Fruit fly (Drosophila melanogaster) ovary, adult (tissue): ENCODE measurements around the gene Golgin104.

Source experiments
- CG17801 ChIP-seq: fragments of 200-800 bp; optimal IDR thresholded peaks from 2 replicates; lab custom pipeline; 2019; ENCODE audit warnings: missing biosample characterization, mild to moderate bottlenecking, missing genetic modification characterization, moderate library complexity; ENCODE audit not compliant: partially characterized antibody

The Golgin104 gene

dm6 chr3L:16377768-16378764 lies 26.3 kb upstream of the Golgin104 start, which contains the start of gene roq:
Gene roq, minus strand, starts transcription at chr3L:16378566.
- TF ChIP-seq CG17801 (GFP tag; lab: Kevin White, UChicago), result peak; percentile 21

dm6 chr3L:16369526-16369925 lies 17.8 kb upstream of the Golgin104 start, which contains the start of gene CG18814:
Gene CG18814, plus strand, starts transcription at chr3L:16369826.
- no peak for TF ChIP-seq CG17801 (GFP tag; lab: Kevin White, UChicago)

- TF ChIP-seq CG17801 (GFP tag; lab: Kevin White, UChicago), result no peak
These were observed 16.4 kb upstream of the Golgin104 start, which contains the start of gene CG4842 for dm6 chr3L:16368199-16368598. Gene CG4842, plus strand, starts transcription at chr3L:16368389.

dm6 chr3L:16367240-16367639 lies 15.5 kb upstream of the Golgin104 start, which contains the start of gene Cpr72Ec:
Gene Cpr72Ec, minus strand, starts transcription at chr3L:16367340.
- no peak for TF ChIP-seq CG17801 (GFP tag; lab: Kevin White, UChicago)

DNA sequence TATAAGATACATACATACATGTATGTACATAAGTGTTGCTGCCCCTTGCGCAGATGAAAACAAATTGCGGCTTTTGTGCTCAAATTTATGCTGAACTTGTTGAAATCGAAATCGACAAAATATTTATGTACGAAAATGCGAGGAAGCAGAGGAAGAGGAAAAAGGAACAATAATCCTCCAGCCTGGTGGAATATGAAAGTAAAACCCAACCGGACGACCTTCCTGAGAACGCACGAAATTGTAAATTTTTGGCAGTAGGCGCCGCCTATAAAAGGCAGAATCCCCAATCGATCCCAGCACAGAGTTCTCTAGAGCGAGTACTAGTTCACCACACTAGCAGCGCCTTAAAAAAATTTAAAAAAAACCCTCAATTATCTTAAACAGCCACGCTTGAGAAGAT lies 12.8 kb upstream of the Golgin104 start, which contains the start of gene Cpr72Eb:
TSS of gene Cpr72Eb (plus strand) at position 301 of the 400 bp plus-strand sequence.
- no peak for TF ChIP-seq CG17801 (GFP tag; lab: Kevin White, UChicago)

DNA sequence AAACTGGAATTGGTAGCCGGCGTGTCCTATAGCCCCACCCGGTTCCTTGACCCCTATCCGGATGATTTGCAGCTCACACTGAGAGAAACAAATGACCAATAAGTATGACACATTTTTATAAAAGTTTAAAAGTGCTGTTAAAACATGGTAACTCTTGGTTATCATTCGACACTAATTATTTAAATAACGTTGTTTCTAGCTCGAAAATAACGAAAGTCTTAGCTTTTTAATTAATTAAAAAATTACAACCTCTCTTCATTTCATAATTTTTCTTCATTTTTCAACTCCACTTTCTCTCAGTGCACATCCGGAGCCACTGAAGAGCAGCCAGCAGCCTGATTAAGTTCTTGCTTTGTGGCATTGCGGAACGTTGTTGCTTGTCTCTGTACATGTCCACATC lies 12.4 kb upstream of the Golgin104 start:
- no peak for TF ChIP-seq CG17801 (GFP tag; lab: Kevin White, UChicago)

dm6 chr3L:16362119-16362653 lies 10.4 kb upstream of the Golgin104 start, which contains the start of gene Cpr72Ea:
Gene Cpr72Ea, plus strand, starts transcription at chr3L:16362603.
- no peak for TF ChIP-seq CG17801 (GFP tag; lab: Kevin White, UChicago)

DNA sequence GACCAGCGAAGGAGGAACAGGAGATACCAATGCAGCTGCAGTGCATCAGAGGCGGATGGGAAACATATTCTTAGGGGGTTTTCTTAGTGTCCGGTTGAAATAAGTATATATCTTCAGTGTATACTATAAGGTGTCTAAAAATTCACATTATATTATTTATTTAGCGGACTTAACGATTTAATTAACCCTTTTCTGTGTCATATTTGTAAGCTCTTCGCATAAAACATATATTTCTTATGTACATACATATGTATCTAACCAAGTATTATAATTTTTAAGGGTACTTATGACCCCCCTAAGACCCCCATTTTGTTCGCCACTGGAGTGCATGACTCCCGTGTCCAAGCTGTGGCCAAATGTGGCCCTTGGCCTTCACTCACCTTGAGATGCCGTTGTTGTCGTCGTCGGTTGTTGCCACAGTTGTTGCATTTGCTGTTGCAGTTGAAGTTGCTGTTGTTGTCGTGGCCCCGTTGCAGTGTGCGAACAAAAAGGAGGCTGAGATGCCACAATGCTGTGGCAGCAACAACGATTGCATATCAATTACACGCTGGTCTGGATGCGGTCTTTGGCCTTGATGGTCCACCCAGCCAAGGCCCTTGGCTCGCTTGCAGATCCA lies 9.6 kb upstream of the Golgin104 start:
- no peak for TF ChIP-seq CG17801 (GFP tag; lab: Kevin White, UChicago)

DNA sequence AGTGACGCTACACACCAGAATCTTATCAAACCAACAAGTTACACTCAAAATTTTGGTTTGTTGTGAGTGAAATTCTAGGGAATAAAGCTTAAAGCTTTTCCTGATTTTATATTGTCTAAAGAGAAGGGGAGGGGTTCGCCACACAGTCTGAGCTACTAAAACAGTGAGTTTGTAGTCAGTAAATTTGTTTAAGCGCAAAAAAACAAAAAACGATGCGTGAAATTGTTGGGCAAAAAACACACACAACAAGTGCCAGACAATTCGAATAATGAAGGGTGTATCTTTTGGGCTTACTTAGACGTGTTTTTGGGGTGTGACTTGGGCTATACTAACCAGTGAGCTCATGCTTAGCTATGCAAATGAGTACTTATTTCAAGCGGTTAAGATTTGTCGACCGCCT lies 8.0 kb upstream of the Golgin104 start:
- no peak for TF ChIP-seq CG17801 (GFP tag; lab: Kevin White, UChicago)

DNA sequence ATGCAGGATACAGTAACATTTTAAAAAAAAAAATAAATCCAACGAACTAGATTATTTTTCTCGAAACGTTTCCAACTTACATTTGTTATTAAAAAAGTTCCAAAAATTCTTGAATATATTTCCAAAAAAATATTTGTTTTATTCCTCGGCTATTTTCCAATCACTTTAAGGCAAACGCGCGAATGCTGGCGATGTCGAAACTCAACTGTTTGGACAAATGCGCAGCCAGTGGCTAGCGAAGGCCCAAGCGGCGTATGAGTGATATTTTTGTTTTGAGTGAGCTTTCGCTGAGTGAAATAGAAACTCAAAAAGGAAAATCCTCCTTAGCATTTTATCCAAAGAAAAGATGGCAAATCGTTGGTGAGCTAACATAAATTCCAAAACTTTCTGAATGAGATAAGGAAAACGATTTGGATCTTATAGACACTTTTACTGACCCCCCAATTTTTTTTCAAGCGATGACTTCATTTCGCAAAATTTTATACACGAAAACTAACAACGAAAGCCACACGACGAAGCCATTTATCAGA lies 7.5 kb upstream of the Golgin104 start, which contains the start of gene ringer:
TSS of gene ringer (minus strand) at position 210 of the 530 bp plus-strand sequence.
- no peak for TF ChIP-seq CG17801 (GFP tag; lab: Kevin White, UChicago)

DNA sequence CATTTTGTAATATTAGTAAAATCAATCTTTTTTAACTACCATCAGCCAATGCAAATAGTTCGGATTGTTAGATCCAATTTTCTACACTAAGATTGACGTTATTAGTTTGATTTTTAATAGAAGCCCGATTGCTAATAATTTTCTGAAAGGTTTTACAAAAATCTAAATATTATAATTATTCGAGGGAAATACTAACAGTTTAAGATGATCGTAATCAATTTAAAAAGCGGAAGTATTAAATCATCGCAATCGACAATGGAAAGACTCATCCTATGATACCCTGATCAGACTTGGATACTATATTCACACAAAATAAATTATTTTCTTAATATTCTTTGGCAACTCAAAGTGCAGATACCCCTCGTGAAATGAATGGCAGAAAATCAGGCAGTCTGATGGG lies 6.1 kb upstream of the Golgin104 start:
- TF ChIP-seq CG17801 (GFP tag; lab: Kevin White, UChicago), result no peak

- TF ChIP-seq CG17801 (GFP tag; lab: Kevin White, UChicago), result no peak
These were observed 5.5 kb upstream of the Golgin104 start for dm6 chr3L:16357187-16357728.

DNA sequence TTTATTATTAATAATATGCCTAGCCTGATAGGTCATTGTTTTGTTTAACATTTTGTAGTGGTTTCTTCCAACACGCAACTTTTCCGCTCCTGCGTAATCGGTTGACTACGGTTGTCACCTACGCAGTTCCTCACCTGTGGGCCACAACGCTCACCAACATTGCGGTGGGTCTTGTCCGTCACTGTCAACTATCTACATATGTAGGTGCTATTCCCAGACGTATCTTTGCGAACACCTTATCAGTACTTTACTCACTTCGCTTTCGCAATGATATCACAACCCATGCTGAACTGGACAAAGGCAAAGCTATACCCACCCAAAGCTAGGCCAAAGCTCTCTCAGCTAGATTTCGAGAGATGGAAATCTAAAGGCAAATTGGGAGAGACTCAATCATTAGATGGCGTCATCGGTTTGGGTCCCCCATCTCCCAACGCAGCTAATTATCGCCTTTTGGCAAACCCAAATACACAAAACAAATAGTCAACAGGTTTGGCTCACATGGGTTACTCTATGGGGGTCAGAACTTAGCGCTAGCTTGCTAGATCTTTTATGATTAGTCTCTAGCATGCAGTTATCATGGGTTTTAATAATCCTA lies 4.5 kb upstream of the Golgin104 start:
- no peak for TF ChIP-seq CG17801 (GFP tag; lab: Kevin White, UChicago)

DNA sequence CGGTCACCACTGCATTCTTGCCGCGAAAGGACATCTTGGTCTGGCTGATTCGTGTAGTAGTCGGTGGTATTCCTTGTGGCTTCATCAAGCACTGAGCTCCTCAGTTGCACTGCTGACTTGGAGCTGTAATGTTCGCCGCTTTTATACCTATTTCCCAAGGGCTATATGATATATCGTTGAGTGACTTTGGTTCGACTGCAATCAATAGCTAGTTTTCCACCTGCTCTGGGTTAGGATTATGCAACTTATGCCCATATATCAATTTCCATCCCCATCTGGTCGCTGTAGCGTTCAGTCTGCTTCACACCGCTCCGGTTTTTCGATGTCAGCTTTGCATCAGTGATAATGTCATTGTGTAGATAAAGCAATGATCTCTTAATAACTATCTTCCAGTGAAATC lies 2.4 kb upstream of the Golgin104 start, which contains the start of gene Pdh:
TSS of gene Pdh (minus strand) at position 101 of the 400 bp plus-strand sequence.
- TF ChIP-seq CG17801 (GFP tag; lab: Kevin White, UChicago), result no peak
